Fruit fly (Drosophila melanogaster) whole organism, embryonic: ENCODE results near the gene Gpo3.
A peak's percentile ranks its signal among the peaks of the same experiment; 100 is the strongest.

Source experiments
- Adf1 ChIP-seq: fragments of 200-800 bp; sonication (Bioruptor generic); IDR thresholded peaks from 2 replicates; pipeline ENCODE4 v1.3.6; 2022; ENCODE audit warnings: missing biosample characterization, missing genetic modification characterization
- Atf3 ChIP-seq: fragments of 200-800 bp; sonication (Bioruptor generic); optimal IDR thresholded peaks from 3 replicates; lab custom pipeline; 2016; ENCODE audit warnings: missing biosample characterization, missing genetic modification characterization
- Atf6 ChIP-seq: fragments of 200-800 bp; sonication (Bioruptor generic); IDR thresholded peaks from 2 replicates; pipeline ENCODE4 v1.3.6; 2022; ENCODE audit warnings: missing biosample characterization, missing genetic modification characterization
- CG1024 ChIP-seq: fragments of 200-800 bp; sonication (Bioruptor generic); IDR thresholded peaks from 2 replicates; pipeline ENCODE4 v1.3.6; 2022; ENCODE audit warnings: missing biosample characterization, missing genetic modification characterization
- CG10462 ChIP-seq: fragments of 200-800 bp; sonication (Bioruptor generic); optimal IDR thresholded peaks from 2 replicates; lab custom pipeline; 2016; ENCODE audit warnings: missing biosample characterization, missing genetic modification characterization
- CG11247 ChIP-seq: fragments of 200-800 bp; sonication (Bioruptor generic); IDR thresholded peaks from 2 replicates; pipeline ENCODE4 v1.3.6; 2022; ENCODE audit warnings: missing biosample characterization, missing genetic modification characterization
- CG11456 ChIP-seq: fragments of 200-800 bp; sonication (Bioruptor generic); IDR thresholded peaks from 3 replicates; pipeline ENCODE4 v1.3.6; 2022; ENCODE audit warnings: missing biosample characterization, missing genetic modification characterization
- CG11695 ChIP-seq: fragments of 200-800 bp; sonication (Bioruptor generic); IDR thresholded peaks from 3 replicates; pipeline ENCODE4 v1.3.6; 2022; ENCODE audit warnings: missing biosample characterization, missing genetic modification characterization
- CG12071 ChIP-seq: fragments of 200-800 bp; sonication (Bioruptor generic); optimal IDR thresholded peaks from 3 replicates; lab custom pipeline; 2018; ENCODE audit warnings: missing biosample characterization, mild to moderate bottlenecking, missing genetic modification characterization
- CG12104 ChIP-seq: fragments of 200-800 bp; sonication (Bioruptor generic); optimal IDR thresholded peaks from 3 replicates; lab custom pipeline; 2016; ENCODE audit warnings: missing biosample characterization, missing genetic modification characterization
- CG13287 ChIP-seq: fragments of 200-800 bp; sonication (Bioruptor generic); IDR thresholded peaks from 2 replicates; pipeline ENCODE4 v1.3.6; 2022; ENCODE audit warnings: missing biosample characterization, missing genetic modification characterization; ENCODE audit not compliant: partially characterized antibody
- CG13775 ChIP-seq: fragments of 200-800 bp; sonication (Bioruptor generic); optimal IDR thresholded peaks from 3 replicates; lab custom pipeline; 2017; ENCODE audit warnings: missing biosample characterization, mild to moderate bottlenecking, missing genetic modification characterization
- CG14860 ChIP-seq: fragments of 200-800 bp; sonication (Bioruptor generic); IDR thresholded peaks from 3 replicates; pipeline ENCODE4 v1.3.6; 2022; ENCODE audit warnings: missing biosample characterization, missing genetic modification characterization; ENCODE audit not compliant: partially characterized antibody
- CG16863 ChIP-seq: fragments of 200-800 bp; sonication (Bioruptor generic); optimal IDR thresholded peaks from 3 replicates; lab custom pipeline; 2016; ENCODE audit warnings: missing biosample characterization, missing genetic modification characterization
- CG18476 ChIP-seq: fragments of 200-800 bp; sonication (Bioruptor generic); optimal IDR thresholded peaks from 2 replicates; lab custom pipeline; 2016; ENCODE audit warnings: missing biosample characterization, mild to moderate bottlenecking, missing genetic modification characterization
- CG30020 ChIP-seq: fragments of 200-800 bp; optimal IDR thresholded peaks from 2 replicates; lab custom pipeline; 2019; ENCODE audit warnings: missing biosample characterization, mild to moderate bottlenecking, missing genetic modification characterization, moderate library complexity
- CG32532 ChIP-seq: fragments of 200-800 bp; sonication (Bioruptor generic); IDR thresholded peaks from 2 replicates; pipeline ENCODE4 v1.3.6; 2022; ENCODE audit warnings: missing biosample characterization, missing genetic modification characterization
- CG32772 ChIP-seq: fragments of 200-800 bp; sonication (Bioruptor generic); IDR thresholded peaks from 2 replicates; pipeline ENCODE4 v1.3.6; 2022; ENCODE audit warnings: missing biosample characterization, missing genetic modification characterization
- CG5245 ChIP-seq: fragments of 200-800 bp; sonication (Bioruptor generic); optimal IDR thresholded peaks from 3 replicates; lab custom pipeline; 2016; ENCODE audit warnings: missing biosample characterization, missing genetic modification characterization
- CG6654 ChIP-seq: fragments of 200-800 bp; sonication (Bioruptor generic); optimal IDR thresholded peaks from 2 replicates; lab custom pipeline; 2017; ENCODE audit warnings: missing biosample characterization, mild to moderate bottlenecking, missing genetic modification characterization
- CG6854 ChIP-seq: fragments of 200-800 bp; sonication (Bioruptor generic); optimal IDR thresholded peaks from 3 replicates; lab custom pipeline; 2017; ENCODE audit warnings: missing biosample characterization, mild to moderate bottlenecking, missing genetic modification characterization
- CG7556 ChIP-seq: fragments of 200-800 bp; sonication (Bioruptor generic); optimal IDR thresholded peaks from 2 replicates; lab custom pipeline; 2017; ENCODE audit warnings: missing biosample characterization, mild to moderate bottlenecking, missing genetic modification characterization
- CG7786 ChIP-seq: fragments of 200-800 bp; sonication (Bioruptor generic); optimal IDR thresholded peaks from 2 replicates; lab custom pipeline; 2016; ENCODE audit warnings: missing biosample characterization, missing genetic modification characterization
- CG9876 ChIP-seq: fragments of 200-800 bp; sonication (Bioruptor generic); optimal IDR thresholded peaks from 2 replicates; lab custom pipeline; 2016; ENCODE audit warnings: missing biosample characterization, missing genetic modification characterization
- Chrac-16 ChIP-seq: fragments of 200-800 bp; sonication (Bioruptor generic); optimal IDR thresholded peaks from 3 replicates; lab custom pipeline; 2016; ENCODE audit warnings: missing biosample characterization, missing genetic modification characterization
- CoRest ChIP-seq: fragments of 200-800 bp; sonication (Bioruptor generic); optimal IDR thresholded peaks from 3 replicates; lab custom pipeline; 2018; ENCODE audit warnings: missing biosample characterization, mild to moderate bottlenecking, missing genetic modification characterization, moderate library complexity
- D ChIP-seq, 2 experiments: fragments of 200-800 bp in 1 of 2; fragments of >200 bp in 1 of 2; sonication (Bioruptor generic) in 1 of 2; optimal IDR thresholded peaks; 2 replicates in 1 of 2; 3 replicates in 1 of 2; lab custom pipeline; 2017; ENCODE audit warnings: mild to moderate bottlenecking in 1 of 2, missing biosample characterization in 1 of 2, missing genetic modification characterization in 1 of 2, missing genetic modification reagents in 1 of 2
- GATAe ChIP-seq: fragments of 200-800 bp; sonication (Bioruptor generic); conservative IDR thresholded peaks from 2 replicates; pipeline ENCODE4 v1.3.6; 2022; ENCODE audit warnings: missing biosample characterization, missing genetic modification characterization
- Gsc ChIP-seq: fragments of 200-800 bp; sonication (Bioruptor generic); IDR thresholded peaks from 2 replicates; pipeline ENCODE4 v1.3.6; 2022; ENCODE audit warnings: missing biosample characterization, missing genetic modification characterization
- Jarid2 ChIP-seq: fragments of 200-800 bp; sonication (Bioruptor generic); optimal IDR thresholded peaks from 3 replicates; lab custom pipeline; 2017; ENCODE audit warnings: mild to moderate bottlenecking, missing biosample characterization, missing genetic modification reagents, missing genetic modification characterization
- Neu2 ChIP-seq: fragments of 200-800 bp; sonication (Bioruptor generic); optimal IDR thresholded peaks from 3 replicates; lab custom pipeline; 2016; ENCODE audit warnings: missing biosample characterization, missing genetic modification characterization, borderline replicate concordance
- Rfx ChIP-seq: fragments of 200-800 bp; sonication (Bioruptor generic); IDR thresholded peaks from 2 replicates; pipeline ENCODE4 v1.3.6; 2022; ENCODE audit warnings: missing biosample characterization, missing genetic modification characterization
- ab ChIP-seq: fragments of 200-800 bp; sonication (Bioruptor generic); optimal IDR thresholded peaks from 2 replicates; lab custom pipeline; 2016; ENCODE audit warnings: missing biosample characterization, missing genetic modification characterization
- ap ChIP-seq: fragments of 200-800 bp; sonication (Bioruptor generic); IDR thresholded peaks from 2 replicates; pipeline ENCODE4 v1.3.6; 2022; ENCODE audit warnings: missing biosample characterization, missing genetic modification characterization
- az2 ChIP-seq: fragments of 200-800 bp; sonication (Bioruptor generic); optimal IDR thresholded peaks from 3 replicates; lab custom pipeline; 2016; ENCODE audit warnings: missing biosample characterization, missing genetic modification characterization
- chif ChIP-seq, 2 experiments: fragments of 200-800 bp; sonication (Bioruptor generic); optimal IDR thresholded peaks; 3 replicates each; lab custom pipeline; 2016; ENCODE audit warnings: missing biosample characterization in 2 of 2, missing genetic modification characterization in 2 of 2
- dmrt11E ChIP-seq: fragments of 200-800 bp; sonication (Bioruptor generic); optimal IDR thresholded peaks from 3 replicates; lab custom pipeline; 2018; ENCODE audit warnings: missing biosample characterization, mild to moderate bottlenecking, missing genetic modification characterization, moderate library complexity
- grau ChIP-seq: fragments of 200-800 bp; optimal IDR thresholded peaks from 3 replicates; lab custom pipeline; 2019; ENCODE audit warnings: missing biosample characterization, mild to moderate bottlenecking, missing genetic modification characterization, moderate library complexity
- hb ChIP-seq: fragments of 200-800 bp; sonication (Bioruptor generic); IDR thresholded peaks from 3 replicates; pipeline ENCODE4 v1.3.6; 2022; ENCODE audit warnings: missing biosample characterization, missing genetic modification characterization; ENCODE audit not compliant: partially characterized antibody
- mam ChIP-seq: fragments of 200-800 bp; sonication (Bioruptor generic); optimal IDR thresholded peaks from 3 replicates; lab custom pipeline; 2016; ENCODE audit warnings: missing biosample characterization, missing genetic modification characterization
- nau ChIP-seq: fragments of 200-800 bp; sonication (Bioruptor generic); optimal IDR thresholded peaks from 3 replicates; lab custom pipeline; 2017; ENCODE audit warnings: missing biosample characterization, mild to moderate bottlenecking, missing genetic modification characterization, missing genetic modification reagents
- onecut ChIP-seq: fragments of 200-800 bp; sonication (Bioruptor generic); IDR thresholded peaks from 2 replicates; pipeline ENCODE4 v1.3.6; 2022; ENCODE audit warnings: missing biosample characterization, missing genetic modification characterization
- pzg ChIP-seq: fragments of 200-800 bp; sonication (Bioruptor generic); optimal IDR thresholded peaks from 3 replicates; lab custom pipeline; 2018; ENCODE audit warnings: missing biosample characterization, mild to moderate bottlenecking, missing genetic modification characterization, moderate library complexity
- sens ChIP-seq: fragments of 200-800 bp; sonication (Bioruptor generic); peaks from one replicate; lab custom pipeline; 2016; ENCODE audit warnings: missing biosample characterization, missing genetic modification characterization
- seq ChIP-seq: fragments of 200-800 bp; sonication (Bioruptor generic); IDR thresholded peaks from 2 replicates; pipeline ENCODE4 v1.3.6; 2022; ENCODE audit warnings: missing biosample characterization, missing genetic modification characterization
- stc ChIP-seq: fragments of 200-800 bp; sonication (Bioruptor generic); IDR thresholded peaks from 2 replicates; pipeline ENCODE4 v1.3.6; 2022; ENCODE audit warnings: missing biosample characterization, missing genetic modification characterization
- vfl ChIP-seq: fragments of 200-800 bp; sonication (Bioruptor generic); optimal IDR thresholded peaks from 2 replicates; lab custom pipeline; 2016; ENCODE audit warnings: missing biosample characterization, missing genetic modification characterization
- zfh2 ChIP-seq: fragments of 200-800 bp; sonication (Bioruptor generic); optimal IDR thresholded peaks from 2 replicates; lab custom pipeline; 2016; ENCODE audit warnings: missing biosample characterization, missing genetic modification characterization

The Gpo3 gene

dm6 chr2L:13707915-13708314, at the start of gene Gpo3:
Gene Gpo3, plus strand, starts transcription at chr2L:13708215.
- TF ChIP-seq Atf3 (GFP tag; lab: Kevin White, UChicago) (no peak), GATAe (GFP tag; lab: Robert Waterston, UW) (no peak), CG12071 (GFP tag; lab: Kevin White, UChicago) (no peak), D (optimal IDR thresholded peaks at IDR 0.05; lab: Kevin White, UChicago) (no peak), D (GFP tag; optimal IDR thresholded peaks at IDR 0.05; lab: Kevin White, UChicago) (no peak), sens (GFP tag; lab: Kevin White, UChicago) (no peak)

dm6 chr2L:13665025-13665881, 42.8 kb upstream of the Gpo3 start, which contains the start of gene CG18507:
Gene CG18507, plus strand, starts transcription at chr2L:13665525.
- no peak for TF ChIP-seq hb (GFP tag; lab: Robert Waterston, UW)
- no peak for TF ChIP-seq stc
- TF ChIP-seq CG11695 (GFP tag; lab: Robert Waterston, UW) = no peak
- TF ChIP-seq CG6654 (GFP tag; lab: Kevin White, UChicago) = no peak
- no peak for TF ChIP-seq grau (tag; lab: Kevin White, UChicago)
- TF ChIP-seq CG13287 (GFP tag; lab: Robert Waterston, UW) = no peak
- no peak for TF ChIP-seq CG7786
- TF ChIP-seq seq = no peak
- no peak for TF ChIP-seq CG18476
- no peak for TF ChIP-seq vfl (GFP tag; lab: Kevin White, UChicago)
- TF ChIP-seq CG7556 = peak; percentile 13
- TF ChIP-seq CG1024 (GFP tag; lab: Robert Waterston, UW) = no peak
- TF ChIP-seq Adf1 (GFP tag; lab: Robert Waterston, UW) = no peak; the same call in 1 of the 2 replicates
- peak; percentile 46 for TF ChIP-seq Jarid2 (GFP tag; lab: Kevin White, UChicago)
- TF ChIP-seq CG12104 (GFP tag; lab: Kevin White, UChicago) = no peak
- TF ChIP-seq CoRest = no peak
- no peak for TF ChIP-seq Atf6
- TF ChIP-seq CG16863 (GFP tag; lab: Kevin White, UChicago) = no peak
- TF ChIP-seq CG5245 (GFP tag; lab: Kevin White, UChicago) = no peak
- TF ChIP-seq mam (GFP tag; lab: Kevin White, UChicago) = no peak
- TF ChIP-seq CG32772 (GFP tag; lab: Robert Waterston, UW) = no peak
- no peak for TF ChIP-seq CG13775
- no peak for TF ChIP-seq nau (GFP tag; lab: Kevin White, UChicago)
- no peak for TF ChIP-seq CG30020 (tag; lab: Kevin White, UChicago)
- no peak for TF ChIP-seq zfh2
- no peak for TF ChIP-seq pzg
- TF ChIP-seq CG6854 (GFP tag; lab: Kevin White, UChicago) = no peak
- no peak for TF ChIP-seq chif (GFP tag; optimal IDR thresholded peaks at IDR 0.05; lab: Kevin White, UChicago)
- TF ChIP-seq CG10462 (GFP tag; lab: Kevin White, UChicago) = no peak
- TF ChIP-seq Rfx = peak; percentile 43; the same call in 1 of the 2 replicates
- TF ChIP-seq CG11247 = no peak
- no peak for TF ChIP-seq az2 (GFP tag; lab: Kevin White, UChicago)
- TF ChIP-seq Chrac-16 (GFP tag; lab: Kevin White, UChicago) = no peak
- no peak for TF ChIP-seq CG14860
- no peak for TF ChIP-seq Gsc
- peak; percentile 50; the same call in 1 of the 2 replicates for TF ChIP-seq CG32532 (GFP tag; lab: Robert Waterston, UW)
- no peak for TF ChIP-seq Neu2
- TF ChIP-seq dmrt11E = no peak
- TF ChIP-seq onecut (GFP tag; lab: Robert Waterston, UW) = no peak
- no peak for TF ChIP-seq CG11456 (GFP tag; lab: Robert Waterston, UW)
- no peak for TF ChIP-seq ab (GFP tag; lab: Kevin White, UChicago)
- no peak for TF ChIP-seq ap (GFP tag; lab: Robert Waterston, UW)
- TF ChIP-seq CG9876 (GFP tag; lab: Kevin White, UChicago) = no peak
